Worm (Caenorhabditis elegans) whole organism, L3 larva: Measurements from ENCODE around the gene B0507.6.

Experiments used
- aly-2 ChIP-seq: fragments of 150-350 bp; optimal IDR thresholded peaks from 2 replicates; lab custom pipeline; 2014; ENCODE audit warnings: missing biosample characterization, missing genetic modification characterization
- ceh-28 ChIP-seq: fragments of 150-350 bp; optimal IDR thresholded peaks from 2 replicates; lab custom pipeline; 2014; ENCODE audit warnings: missing biosample characterization, missing genetic modification reagents, missing genetic modification characterization
- ceh-82 ChIP-seq: fragments of 150-350 bp; optimal IDR thresholded peaks from 2 replicates; lab custom pipeline; 2014; ENCODE audit warnings: missing biosample characterization, missing genetic modification characterization
- ceh-9 ChIP-seq: sonication (generic microtip); optimal IDR thresholded peaks from 2 replicates; lab custom pipeline; 2018; ENCODE audit warnings: missing biosample characterization, missing genetic modification characterization
- egl-27 ChIP-seq: sonication (generic microtip); optimal IDR thresholded peaks from 4 replicates; lab custom pipeline; 2017; ENCODE audit warnings: missing biosample characterization, missing genetic modification reagents, missing genetic modification characterization
- egl-5 ChIP-seq: fragments of 150-350 bp; optimal IDR thresholded peaks from 2 replicates; lab custom pipeline; 2017; ENCODE audit warnings: missing biosample characterization, missing genetic modification reagents, missing genetic modification characterization, inconsistent platforms
- elt-1 ChIP-seq: fragments of 150-350 bp; optimal IDR thresholded peaks from 2 replicates; lab custom pipeline; 2014; ENCODE audit warnings: missing biosample characterization, missing genetic modification characterization
- elt-2 ChIP-seq: sonication (generic microtip); optimal IDR thresholded peaks from 2 replicates; lab custom pipeline; 2016; ENCODE audit warnings: missing genetic modification reagents, mild to moderate bottlenecking, missing genetic modification characterization, missing compliant biosample characterization
- fkh-2 ChIP-seq: fragments of 150-350 bp; optimal IDR thresholded peaks from 2 replicates; lab custom pipeline; 2014; ENCODE audit warnings: missing biosample characterization, missing genetic modification reagents, missing genetic modification characterization
- fos-1 ChIP-seq: fragments of 150-350 bp; optimal IDR thresholded peaks from 2 replicates; lab custom pipeline; 2014; ENCODE audit warnings: missing biosample characterization, missing genetic modification characterization
- hmg-11 ChIP-seq: sonication (generic microtip); optimal IDR thresholded peaks from 2 replicates; lab custom pipeline; 2016; ENCODE audit warnings: missing genetic modification characterization, missing compliant biosample characterization
- jun-1 ChIP-seq: fragments of 150-350 bp; optimal IDR thresholded peaks from 2 replicates; lab custom pipeline; 2014; ENCODE audit warnings: missing biosample characterization, missing genetic modification reagents, missing genetic modification characterization
- lin-15B ChIP-seq: fragments of 150-350 bp; optimal IDR thresholded peaks from 2 replicates; lab custom pipeline; 2014; ENCODE audit warnings: missing biosample characterization, missing genetic modification characterization
- lin-39 ChIP-seq: fragments of 150-350 bp; optimal IDR thresholded peaks from 2 replicates; lab custom pipeline; 2018; ENCODE audit warnings: missing biosample characterization, missing genetic modification reagents, missing genetic modification characterization
- lsy-12 ChIP-seq: sonication (generic microtip); optimal IDR thresholded peaks from 2 replicates; lab custom pipeline; 2016; ENCODE audit warnings: mild to moderate bottlenecking, missing genetic modification characterization, missing compliant biosample characterization
- mml-1 ChIP-seq: fragments of 150-350 bp; sonication (generic microtip); optimal IDR thresholded peaks from 3 replicates; lab custom pipeline; 2014; ENCODE audit warnings: missing biosample characterization, missing genetic modification characterization
- nfya-1 ChIP-seq: sonication (generic microtip); optimal IDR thresholded peaks from 2 replicates; lab custom pipeline; 2017; ENCODE audit warnings: missing genetic modification characterization, mild to moderate bottlenecking, missing compliant biosample characterization, antibody characterized with exemption, moderate library complexity; ENCODE audit not compliant: insufficient read depth
- nhr-237 ChIP-seq: fragments of 150-350 bp; optimal IDR thresholded peaks from 2 replicates; lab custom pipeline; 2014; ENCODE audit warnings: missing biosample characterization, missing genetic modification characterization
- nhr-25 ChIP-seq: sonication (generic microtip); optimal IDR thresholded peaks from 2 replicates; lab custom pipeline; 2017; ENCODE audit warnings: missing biosample characterization, missing genetic modification characterization
- nhr-76 ChIP-seq: fragments of 150-350 bp; sonication (generic microtip); optimal IDR thresholded peaks from 5 replicates; lab custom pipeline; 2014; ENCODE audit warnings: missing biosample characterization, missing genetic modification characterization
- nhr-77 ChIP-seq: fragments of 150-350 bp; optimal IDR thresholded peaks from 2 replicates; lab custom pipeline; 2014; ENCODE audit warnings: missing biosample characterization, missing genetic modification characterization
- pha-4 ChIP-seq: fragments of 150-350 bp; optimal IDR thresholded peaks from 2 replicates; lab custom pipeline; 2014; ENCODE audit warnings: missing biosample characterization, missing genetic modification reagents, missing genetic modification characterization
- pqm-1 ChIP-seq: fragments of 150-350 bp; optimal IDR thresholded peaks from 2 replicates; lab custom pipeline; 2017; ENCODE audit warnings: missing biosample characterization, missing genetic modification characterization, inconsistent platforms
- sea-2 ChIP-seq: fragments of 150-350 bp; sonication (generic microtip); optimal IDR thresholded peaks from 4 replicates; lab custom pipeline; 2014; ENCODE audit warnings: missing biosample characterization, missing genetic modification reagents, missing genetic modification characterization
- snpc-4 ChIP-seq: fragments of 150-350 bp; optimal IDR thresholded peaks from 2 replicates; lab custom pipeline; 2014; ENCODE audit warnings: missing biosample characterization, missing genetic modification characterization
- unc-39 ChIP-seq: sonication (generic microtip); optimal IDR thresholded peaks from 4 replicates; lab custom pipeline; 2017; ENCODE audit warnings: missing biosample characterization, missing genetic modification characterization
- zag-1 ChIP-seq: fragments of 150-350 bp; optimal IDR thresholded peaks from 2 replicates; lab custom pipeline; 2014; ENCODE audit warnings: missing biosample characterization, missing genetic modification characterization
- ztf-11 ChIP-seq: fragments of 150-350 bp; optimal IDR thresholded peaks from 2 replicates; lab custom pipeline; 2014; ENCODE audit warnings: missing biosample characterization, missing genetic modification characterization
- ztf-4 ChIP-seq: fragments of 150-350 bp; optimal IDR thresholded peaks from 2 replicates; lab custom pipeline; 2014; ENCODE audit warnings: missing biosample characterization, missing genetic modification characterization

B0507.6 gene

DNA sequence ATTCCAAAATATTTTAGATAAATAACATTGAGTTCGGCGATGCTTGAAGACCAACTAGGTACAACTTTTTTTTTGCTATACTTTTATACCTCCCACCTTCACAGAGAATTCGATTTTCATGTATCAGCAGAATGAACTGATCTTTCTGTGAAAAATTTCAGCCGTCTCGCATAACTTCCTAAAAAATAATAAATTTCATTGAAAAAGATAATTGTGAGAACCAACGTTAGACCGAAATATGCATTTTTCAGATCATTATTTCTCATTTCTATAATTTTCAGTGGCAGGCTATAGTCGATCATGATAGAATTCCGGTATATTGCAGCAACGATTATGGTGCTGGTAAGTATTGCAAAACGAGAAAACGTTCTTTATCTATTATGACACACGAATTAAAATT lies 25.6 kb downstream of the B0507.6 start, which contains the start of gene srx-115:
srx-115 (plus strand) TSS at position 301 of the 400 bp plus-strand sequence.
- no peak for TF ChIP-seq elt-2 (tag; lab: Kevin White, UChicago)
- TF ChIP-seq unc-39 (tag; lab: Kevin White, UChicago), result no peak
- no peak for TF ChIP-seq fkh-2 (tag; lab: Kevin White, UChicago)
- TF ChIP-seq elt-1 (tag; lab: Kevin White, UChicago), result no peak
- no peak for TF ChIP-seq ceh-9 (tag; lab: Kevin White, UChicago)
- TF ChIP-seq sea-2 (GFP tag; lab: Kevin White, UChicago), result no peak
- no peak for TF ChIP-seq lin-15B
- TF ChIP-seq hmg-11 (tag; lab: Kevin White, UChicago), result no peak
- no peak for TF ChIP-seq snpc-4 (tag; lab: Kevin White, UChicago)

DNA sequence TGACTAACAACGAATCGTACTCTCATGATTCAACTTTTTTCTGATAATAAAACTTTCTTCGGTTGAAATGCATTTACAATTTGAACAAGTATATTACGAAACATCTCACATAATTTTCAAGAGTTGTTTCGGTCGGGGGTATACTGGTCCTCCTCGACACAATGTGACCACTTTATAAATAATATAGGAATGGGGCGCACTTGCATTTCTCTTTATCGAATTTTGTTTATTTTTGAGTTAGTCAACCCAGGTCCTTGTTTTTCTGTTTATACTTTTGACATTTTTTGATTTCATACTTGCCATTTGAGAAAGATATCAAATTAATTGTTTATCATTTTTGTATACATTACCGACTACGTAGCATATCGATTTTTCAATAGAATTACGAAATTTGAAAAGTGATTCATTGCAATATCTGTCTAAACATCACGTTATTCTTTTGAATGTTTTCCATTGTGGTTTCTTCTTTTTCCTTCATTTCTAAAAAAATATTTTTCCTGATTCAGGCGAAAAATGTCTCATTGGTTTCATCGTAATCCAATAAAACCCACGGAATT lies 27.9 kb downstream of the B0507.6 start, which contains the start of gene B0507.2:
B0507.2 (plus strand) TSS at position 507 of the 557 bp plus-strand sequence.
- TF ChIP-seq pha-4 (tag; lab: Kevin White, UChicago) (peak; percentile 74), ceh-28 (tag; lab: Kevin White, UChicago) (peak; percentile 29), lin-15B (peak; percentile 40), nhr-76 (tag; lab: Kevin White, UChicago) (no peak), elt-2 (tag; lab: Kevin White, UChicago) (peak; percentile 37), snpc-4 (tag; lab: Kevin White, UChicago) (peak; percentile 41), pqm-1 (peak; percentile 28), zag-1 (tag; lab: Kevin White, UChicago) (no peak)
- TF ChIP-seq, all 47 proteins: peak for 6

DNA sequence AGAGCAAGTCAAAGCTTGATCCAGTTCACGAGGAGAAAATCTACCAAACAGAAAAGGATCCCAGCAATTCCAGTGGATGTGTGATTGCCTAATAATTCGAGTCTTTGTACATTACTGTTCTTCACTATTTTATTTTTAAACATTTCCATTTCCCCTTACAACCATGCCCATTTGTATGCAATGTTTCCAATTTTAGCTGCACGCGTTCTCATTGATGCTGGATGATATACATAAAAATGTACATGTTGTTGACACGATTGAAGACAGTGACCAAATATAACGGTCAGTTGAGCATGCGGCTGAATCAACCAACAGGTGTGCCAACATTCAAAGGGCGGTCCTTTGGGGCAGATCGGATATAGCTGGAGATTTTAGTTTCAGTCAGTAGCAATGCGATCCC lies 30.3 kb downstream of the B0507.6 start, which contains the start of gene B0507.1:
B0507.1 (plus strand) TSS at position 301 of the 400 bp plus-strand sequence.
- no peak for TF ChIP-seq egl-5 (tag; lab: Kevin White, UChicago)
- no peak for TF ChIP-seq lsy-12
- no peak for TF ChIP-seq ceh-28 (tag; lab: Kevin White, UChicago)
- TF ChIP-seq ceh-9 (tag; lab: Kevin White, UChicago), result no peak
- no peak for TF ChIP-seq ceh-82 (tag; lab: Kevin White, UChicago)
- no peak for TF ChIP-seq nhr-77 (tag; lab: Kevin White, UChicago)
- no peak for TF ChIP-seq jun-1 (tag; lab: Kevin White, UChicago)
- no peak for TF ChIP-seq ztf-4
- TF ChIP-seq pqm-1, result no peak
- no peak for TF ChIP-seq fos-1 (tag; lab: Kevin White, UChicago)
- TF ChIP-seq egl-27, result no peak
- TF ChIP-seq snpc-4 (tag; lab: Kevin White, UChicago), result no peak

DNA sequence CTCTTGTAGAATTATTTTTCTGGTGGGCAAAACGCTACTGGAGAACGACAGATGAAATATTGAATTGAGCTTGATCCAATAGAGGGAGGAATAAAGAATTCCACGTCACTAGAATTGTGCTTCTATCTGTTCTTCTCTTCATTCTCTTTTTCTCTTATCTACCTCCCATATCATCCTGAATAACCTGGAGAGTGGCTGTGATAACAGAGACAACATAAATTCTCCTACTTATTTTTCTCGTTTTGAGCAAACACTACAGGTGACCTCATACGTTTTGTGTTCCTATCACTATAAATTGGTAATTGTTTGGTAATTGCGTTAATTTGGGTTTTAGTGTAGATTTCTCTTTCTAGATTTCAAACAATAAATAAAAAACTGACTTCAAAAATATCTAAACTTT lies 35.2 kb downstream of the B0507.6 start:
- TF ChIP-seq egl-5 (tag; lab: Kevin White, UChicago) (no peak), ztf-11 (tag; lab: Kevin White, UChicago) (no peak), pha-4 (tag; lab: Kevin White, UChicago) (peak; percentile 4), lin-39 (tag; lab: Kevin White, UChicago) (no peak), pqm-1 (peak; percentile 8), elt-2 (tag; lab: Kevin White, UChicago) (peak; percentile 70), aly-2 (tag; lab: Kevin White, UChicago) (no peak)

DNA sequence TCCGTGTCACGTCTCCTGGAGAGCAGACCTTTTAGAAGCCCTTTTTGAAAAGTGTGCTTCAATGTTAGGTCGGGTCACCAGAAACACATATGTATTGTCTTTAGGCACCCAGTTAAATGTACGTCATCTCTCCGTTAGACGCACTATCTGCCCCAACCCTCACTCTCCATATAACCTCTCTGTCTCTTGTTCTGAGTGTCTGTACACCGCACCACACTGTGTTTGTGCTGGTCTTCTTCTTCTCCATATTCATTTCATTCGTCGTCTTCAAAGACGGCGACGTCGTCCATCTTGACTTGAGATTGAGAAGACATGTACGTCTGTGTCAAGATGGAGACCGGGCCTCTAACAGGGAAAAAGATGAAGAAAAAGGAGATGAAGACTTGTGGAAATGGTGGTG lies 36.2 kb downstream of the B0507.6 start:
- TF ChIP-seq pha-4 (tag; lab: Kevin White, UChicago) (peak; percentile 6), mml-1 (tag; lab: Kevin White, UChicago) (no peak)

DNA sequence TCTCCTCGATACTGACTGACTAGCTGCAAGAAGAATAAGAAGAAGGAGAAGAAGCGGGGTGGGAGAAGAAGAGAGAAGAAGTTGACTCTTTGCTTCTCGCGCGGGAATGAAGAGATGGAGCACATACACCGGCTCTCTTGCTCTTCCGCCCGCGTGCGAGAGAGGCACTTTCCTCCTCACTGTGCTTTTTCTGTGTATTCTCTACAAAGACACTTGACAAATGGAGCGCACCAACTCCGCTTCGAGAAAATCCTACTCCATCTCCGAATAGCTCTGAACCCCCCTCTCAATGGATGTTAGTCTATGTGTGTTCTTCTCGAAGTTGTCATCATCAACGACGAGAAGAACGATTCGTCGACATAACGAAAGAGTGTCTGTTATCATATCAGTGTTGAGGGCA lies 38.5 kb downstream of the B0507.6 start:
- TF ChIP-seq nhr-237 (tag; lab: Kevin White, UChicago), result no peak
- no peak for TF ChIP-seq nfya-1 (tag; lab: Kevin White, UChicago)
- no peak for TF ChIP-seq ceh-82 (tag; lab: Kevin White, UChicago)
- peak; percentile 34 for TF ChIP-seq elt-2 (tag; lab: Kevin White, UChicago)
- no peak for TF ChIP-seq nhr-25 (tag; lab: Kevin White, UChicago)
- no peak for TF ChIP-seq fkh-2 (tag; lab: Kevin White, UChicago)
- TF ChIP-seq pha-4 (tag; lab: Kevin White, UChicago), result peak; percentile 46
- TF ChIP-seq, all 47 proteins: peak for 2
